Worm (Caenorhabditis elegans) whole organism, young adult: ENCODE measurements around the gene F57G12.2.

Experiments used
- atf-7 ChIP-seq: sonication (generic microtip); optimal IDR thresholded peaks from 2 replicates; lab custom pipeline; 2017; ENCODE audit warnings: mild to moderate bottlenecking, missing genetic modification characterization, missing compliant biosample characterization
- bed-2 ChIP-seq: fragments of 200-800 bp; sonication (Bioruptor generic); IDR thresholded peaks from 2 replicates; pipeline ENCODE4 v1.3.6; 2022; ENCODE audit warnings: missing genetic modification reagents, missing genetic modification characterization, missing compliant biosample characterization
- cebp-1 ChIP-seq, 2 experiments: fragments of 200-800 bp in 1 of 2; sonication (Bioruptor generic) in 1 of 2; sonication (generic microtip) in 1 of 2; IDR thresholded peaks in 1 of 2; optimal IDR thresholded peaks in 1 of 2; 2 replicates each; pipeline versions ENCODE4 v1.3.6 to Lab custom; 2017 to 2022; ENCODE audit warnings: missing compliant biosample characterization in 2 of 2, missing genetic modification characterization in 2 of 2, mild to moderate bottlenecking in 1 of 2, missing genetic modification reagents in 1 of 2, moderate library complexity in 1 of 2
- ceh-100 ChIP-seq: fragments of 200-800 bp; sonication (Bioruptor generic); IDR thresholded peaks from 2 replicates; pipeline ENCODE4 v1.3.6; 2022; ENCODE audit warnings: missing genetic modification reagents, missing genetic modification characterization, missing compliant biosample characterization
- die-1 ChIP-seq: sonication (generic microtip); optimal IDR thresholded peaks from 2 replicates; lab custom pipeline; 2016; ENCODE audit warnings: missing genotype, mild to moderate bottlenecking, missing genetic modification characterization, missing compliant biosample characterization
- egl-18 ChIP-seq: fragments of 200-800 bp; sonication (Bioruptor generic); IDR thresholded peaks from 2 replicates; pipeline ENCODE4 v1.3.6; 2022; ENCODE audit warnings: missing genetic modification reagents, missing genetic modification characterization, missing compliant biosample characterization
- let-526 ChIP-seq: fragments of 200-800 bp; sonication (Bioruptor generic); IDR thresholded peaks from 2 replicates; pipeline ENCODE4 v1.3.6; 2022; ENCODE audit warnings: missing genetic modification reagents, missing genetic modification characterization, missing compliant biosample characterization
- let-607 ChIP-seq, 2 experiments: fragments of 200-800 bp in 1 of 2; sonication (Bioruptor generic) in 1 of 2; sonication (generic microtip) in 1 of 2; optimal IDR thresholded peaks; 2 replicates each; lab custom pipeline; 2016 to 2018; ENCODE audit warnings: mild to moderate bottlenecking in 2 of 2, missing compliant biosample characterization in 2 of 2, missing genetic modification characterization in 2 of 2, moderate library complexity in 2 of 2, missing genotype in 1 of 2
- madf-6 ChIP-seq: fragments of 200-800 bp; sonication (Bioruptor generic); IDR thresholded peaks from 2 replicates; pipeline ENCODE4 v1.3.6; 2022; ENCODE audit warnings: missing genetic modification reagents, missing genetic modification characterization, missing compliant biosample characterization
- nfya-1 ChIP-seq: sonication (generic microtip); optimal IDR thresholded peaks from 2 replicates; lab custom pipeline; 2017; ENCODE audit warnings: antibody characterized with exemption, missing compliant biosample characterization, missing genetic modification characterization, borderline replicate concordance; ENCODE audit not compliant: insufficient read depth
- pha-4 ChIP-seq: fragments of 150-350 bp; sonication (generic microtip); optimal IDR thresholded peaks from 2 replicates; lab custom pipeline; 2014; ENCODE audit warnings: missing biosample characterization, missing genetic modification reagents, missing genetic modification characterization
- rpc-1 ChIP-seq, 2 experiments: fragments of 150-350 bp in 1 of 2; sonication (generic microtip) in 1 of 2; optimal IDR thresholded peaks; 2 replicates each; lab custom pipeline; 2014 to 2018; ENCODE audit warnings: missing biosample characterization in 1 of 2, missing genetic modification characterization in 1 of 2, missing genetic modification reagents in 1 of 2, missing genotype in 1 of 2
- zfh-2 ChIP-seq: fragments of 200-800 bp; sonication (Bioruptor generic); conservative IDR thresholded peaks from 2 replicates; pipeline ENCODE4 v1.3.6; 2022; ENCODE audit warnings: missing genetic modification reagents, missing genetic modification characterization, missing compliant biosample characterization
- ztf-26 ChIP-seq: sonication (generic microtip); optimal IDR thresholded peaks from 2 replicates; lab custom pipeline; 2017; ENCODE audit warnings: missing genetic modification characterization, missing compliant biosample characterization

DNA sequence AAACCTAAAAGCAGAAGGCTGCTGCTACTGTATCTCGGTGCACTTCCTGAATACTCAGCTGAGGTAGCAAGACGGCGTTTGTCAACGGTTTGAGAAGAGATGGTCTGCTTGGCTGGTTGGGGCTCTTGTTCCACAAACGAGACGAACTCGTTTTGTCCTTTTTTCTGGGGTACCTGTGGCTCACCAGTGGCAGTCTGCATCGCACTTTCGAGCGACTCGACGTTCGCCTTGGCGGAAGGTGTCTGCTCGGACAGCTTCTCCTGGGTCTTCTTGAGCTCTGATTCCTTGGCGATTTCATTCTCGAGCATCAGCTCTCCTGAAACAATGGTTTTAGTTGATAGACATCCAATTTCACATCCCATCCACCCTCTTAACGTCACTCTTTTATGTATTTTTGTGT, 41.6 kb upstream of the F57G12.2 start:
- no peak for TF ChIP-seq let-607 (tag; optimal IDR thresholded peaks at IDR 0.05; lab: Kevin White, UChicago)
- no peak for TF ChIP-seq madf-6
- TF ChIP-seq die-1 (tag; lab: Kevin White, UChicago) = no peak
- TF ChIP-seq cebp-1 (GFP tag; IDR thresholded peaks at IDR 0.05; lab: Robert Waterston, UW) = no peak
- TF ChIP-seq cebp-1 (tag; optimal IDR thresholded peaks at IDR 0.05; lab: Kevin White, UChicago) = no peak
- TF ChIP-seq ztf-26 (tag; lab: Kevin White, UChicago) = no peak
- no peak for TF ChIP-seq bed-2
- no peak for TF ChIP-seq egl-18 (GFP tag; lab: Robert Waterston, UW)
- no peak for TF ChIP-seq pha-4 (tag; lab: Kevin White, UChicago)
- no peak for TF ChIP-seq nfya-1 (tag; lab: Kevin White, UChicago)
- TF ChIP-seq let-526 (GFP tag; lab: Robert Waterston, UW) = no peak
- TF ChIP-seq rpc-1 (optimal IDR thresholded peaks at IDR 0.05; lab: Kevin White, UChicago) = no peak
- no peak for TF ChIP-seq rpc-1 (tag; optimal IDR thresholded peaks at IDR 0.05; lab: Kevin White, UChicago)
- TF ChIP-seq atf-7 = no peak
- no peak for TF ChIP-seq ceh-100
- TF ChIP-seq zfh-2 (GFP tag; lab: Robert Waterston, UW) = peak; percentile 72
